Worm (Caenorhabditis elegans): ENCODE measurements around the gene klf-2.

klf-2 gene

DNA sequence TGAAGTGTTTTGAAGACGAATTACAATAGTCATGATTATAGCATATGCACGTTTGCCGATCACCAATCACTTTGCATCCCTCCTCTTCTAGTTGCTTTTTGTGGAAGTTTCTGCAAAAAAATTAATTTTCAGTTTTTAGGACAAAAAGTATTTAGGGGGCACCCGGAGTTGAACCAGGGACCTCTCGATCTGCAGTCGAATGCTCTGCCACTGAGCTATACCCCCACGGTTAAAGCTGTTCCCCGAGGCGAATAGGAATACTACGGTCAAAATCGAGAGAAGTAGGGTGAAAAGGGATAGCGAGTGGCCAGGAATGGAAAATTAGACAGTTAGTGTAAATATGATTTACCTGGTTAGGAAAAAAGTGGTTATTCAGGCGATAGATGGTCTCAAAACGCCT is 8.5 kb downstream of the klf-2 start (continued):
- peak; percentile 49 for TF ChIP-seq zfh-2 (GFP tag; conservative IDR thresholded peaks at IDR 0.05)
- TF ChIP-seq sdz-38 (tag; optimal IDR thresholded peaks at IDR 0.05), result no peak
- TF ChIP-seq bed-2 (GFP tag; IDR thresholded peaks at IDR 0.05), result no peak
- TF ChIP-seq atf-7 (tag; optimal IDR thresholded peaks at IDR 0.05), result peak; percentile 3
- TF ChIP-seq B0261.1 (tag; optimal IDR thresholded peaks at IDR 0.05), result peak; percentile 82
- TF ChIP-seq attf-3 (GFP tag; conservative IDR thresholded peaks at IDR 0.05), result peak; percentile 46; the same call in 1 of the 2 replicates
- TF ChIP-seq mel-28 (tag; optimal IDR thresholded peaks at IDR 0.05; ENCODE audit: borderline replicate concordance), result no peak
- TF ChIP-seq Y56A3A.18 (GFP tag; IDR thresholded peaks at IDR 0.05), result peak; percentile 70; the same call in 1 of the 2 replicates
- no peak for TF ChIP-seq F37B4.10 (GFP tag; IDR thresholded peaks at IDR 0.05)
- TF ChIP-seq lir-1 (GFP tag; conservative IDR thresholded peaks at IDR 0.05), result peak; percentile 63
- peak; percentile 22 for TF ChIP-seq gei-17 (GFP tag; optimal IDR thresholded peaks at IDR 0.05)
- peak; percentile 33 for TF ChIP-seq F23B12.7 (tag; optimal IDR thresholded peaks at IDR 0.05; ENCODE audit: insufficient read depth)
- TF ChIP-seq nhr-179 (tag; optimal IDR thresholded peaks at IDR 0.05), result peak; percentile 40
- TF ChIP-seq dpl-1 (GFP tag; optimal IDR thresholded peaks at IDR 0.05), result no peak
- no peak for TF ChIP-seq Y67H2A.10 (GFP tag; conservative IDR thresholded peaks at IDR 0.05)
- peak; percentile 19; the same call in 1 of the 2 replicates for TF ChIP-seq hmg-20 (GFP tag; IDR thresholded peaks at IDR 0.05)
- TF ChIP-seq dox-1 (GFP tag; IDR thresholded peaks at IDR 0.05), result peak; percentile 87
- TF ChIP-seq sea-2 (GFP tag; IDR thresholded peaks at IDR 0.05), result 0 out of 2 replicates have a peak, but pooled peaks have one; percentile 27
- TF ChIP-seq nhr-120 (GFP tag; IDR thresholded peaks at IDR 0.05), result 0 out of 2 replicates have a peak, but pooled peaks have one; percentile 36
- peak in 1 of 2 experiments; percentile 52 for TF ChIP-seq let-607 (tag; optimal IDR thresholded peaks at IDR 0.05)
- TF ChIP-seq ceh-27 (GFP tag; optimal IDR thresholded peaks at IDR 0.05), result peak; percentile 59
- TF ChIP-seq tbp1 (GFP tag; optimal IDR thresholded peaks at IDR 0.05), result peak; percentile 94
- peak; percentile 95 for TF ChIP-seq lin-26 (GFP tag; IDR thresholded peaks at IDR 0.05)
- TF ChIP-seq ztf-26 (tag; optimal IDR thresholded peaks at IDR 0.05), result peak; percentile 36
- peak; percentile 32 for TF ChIP-seq lsl-1 (GFP tag; optimal IDR thresholded peaks at IDR 0.05)
- TF ChIP-seq somi-1 (GFP tag; optimal IDR thresholded peaks at IDR 0.05), result peak; percentile 80
- 0 out of 2 replicates have a peak, but pooled peaks have one; percentile 24 for TF ChIP-seq ztf-28 (GFP tag; IDR thresholded peaks at IDR 0.05)
- peak; percentile 52 for TF ChIP-seq chd-7 (tag; optimal IDR thresholded peaks at IDR 0.05)
- peak; percentile 50 for TF ChIP-seq snpc-1.1 (tag; optimal IDR thresholded peaks at IDR 0.05; ENCODE audit: insufficient read depth)
- 0 out of 2 replicates have a peak, but pooled peaks have one; percentile 40 for TF ChIP-seq madf-3 (GFP tag; IDR thresholded peaks at IDR 0.05)
- TF ChIP-seq attf-6 (GFP tag; IDR thresholded peaks at IDR 0.05), result 0 out of 2 replicates have a peak, but pooled peaks have one; percentile 18
- no peak for TF ChIP-seq lsy-27 (tag; optimal IDR thresholded peaks at IDR 0.05; ENCODE audit: borderline replicate concordance, insufficient read depth)
- TF ChIP-seq ceh-91 (GFP tag; IDR thresholded peaks at IDR 0.05), result no peak
- peak; percentile 81 for TF ChIP-seq ceh-40 (GFP tag; IDR thresholded peaks at IDR 0.05)
- TF ChIP-seq egrh-3 (GFP tag; IDR thresholded peaks at IDR 0.05), result peak; percentile 41; the same call in 1 of the 2 replicates
- peak; percentile 47 for TF ChIP-seq attf-5 (GFP tag; optimal IDR thresholded peaks at IDR 0.05)
- peak; percentile 68 for TF ChIP-seq pbrm-1 (GFP tag; IDR thresholded peaks at IDR 0.05)
- TF ChIP-seq F57C9.4 (tag; optimal IDR thresholded peaks at IDR 0.05), result peak; percentile 52
- 0 out of 2 replicates have a peak, but pooled peaks have one; percentile 47 for TF ChIP-seq B0336.3 (GFP tag; IDR thresholded peaks at IDR 0.05)
- peak; percentile 46 for TF ChIP-seq snpc-1.3 (tag; optimal IDR thresholded peaks at IDR 0.05; ENCODE audit: insufficient read depth)
- TF ChIP-seq unc-130 (GFP tag; optimal IDR thresholded peaks at IDR 0.05), result no peak
- peak; percentile 60 for TF ChIP-seq lin-40 (tag; optimal IDR thresholded peaks at IDR 0.05)
- peak; percentile 56; the same call in 1 of the 2 replicates for TF ChIP-seq ekl-4 (GFP tag; IDR thresholded peaks at IDR 0.05)
- TF ChIP-seq athp-1 (tag; optimal IDR thresholded peaks at IDR 0.05), result no peak
- TF ChIP-seq lin-54 (GFP tag; optimal IDR thresholded peaks at IDR 0.05), result peak; percentile 60
- peak; percentile 10 for TF ChIP-seq nhr-80 (tag; optimal IDR thresholded peaks at IDR 0.05)
